Worm (Caenorhabditis elegans): ENCODE data around the gene F40G12.7.

DNA sequence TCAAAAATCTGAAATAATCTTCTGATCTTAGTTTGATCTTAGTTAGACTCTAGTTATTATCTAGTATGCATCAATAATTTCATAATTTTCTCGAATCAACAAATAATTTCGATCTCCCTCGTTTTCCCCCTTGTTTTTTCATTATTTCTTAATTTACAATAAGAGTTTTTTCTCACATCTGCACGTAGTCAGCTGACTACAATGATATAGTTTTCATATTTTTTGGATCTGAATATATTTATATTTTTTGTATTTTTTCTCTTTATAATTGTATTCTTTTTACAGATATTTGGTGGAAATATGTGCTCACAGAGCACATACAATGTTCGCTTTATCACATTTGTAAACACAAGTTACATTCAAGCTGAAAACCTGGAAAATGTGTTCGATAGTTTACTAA is 30.5 kb upstream of the F40G12.7 start, which contains the start of gene sre-7:
- TF ChIP-seq R02D3.7 (tag; optimal IDR thresholded peaks at IDR 0.05) = no peak
- TF ChIP-seq dmd-4 (tag; optimal IDR thresholded peaks at IDR 0.05) = no peak
- TF ChIP-seq ama-1 (optimal IDR thresholded peaks at IDR 0.05) = no peak
- TF ChIP-seq lin-39 (tag; optimal IDR thresholded peaks at IDR 0.05) = no peak
- TF ChIP-seq zag-1 (tag; optimal IDR thresholded peaks at IDR 0.05) = no peak
- no peak for TF ChIP-seq unc-39 (tag; optimal IDR thresholded peaks at IDR 0.05)
- TF ChIP-seq elt-1 (tag; optimal IDR thresholded peaks at IDR 0.05) = no peak
